Fruit fly (Drosophila melanogaster) whole organism, adult: Measurements from ENCODE around the gene FeCH.

ENCODE experiments used
- CG12768 ChIP-seq: fragments of 200-800 bp; sonication (Bioruptor generic); optimal IDR thresholded peaks from 2 replicates; lab custom pipeline; 2017; ENCODE audit warnings: missing biosample characterization, missing genetic modification characterization, mild to moderate bottlenecking, moderate library complexity, missing genetic modification reagents
- CG33017 ChIP-seq: fragments of 200-800 bp; sonication (Bioruptor generic); optimal IDR thresholded peaks from 2 replicates; lab custom pipeline; 2018; ENCODE audit warnings: missing biosample characterization, mild to moderate bottlenecking, missing genetic modification characterization, moderate library complexity
- CG5204 ChIP-seq: fragments of 200-800 bp; sonication (Bioruptor generic); optimal IDR thresholded peaks from 2 replicates; lab custom pipeline; 2016; ENCODE audit warnings: missing biosample characterization, missing genetic modification characterization
- Clk ChIP-seq: fragments of 200-800 bp; sonication (Bioruptor generic); optimal IDR thresholded peaks from 2 replicates; lab custom pipeline; 2017; ENCODE audit warnings: missing biosample characterization, missing genetic modification characterization
- bab1 ChIP-seq: fragments of 200-800 bp; sonication (Bioruptor generic); optimal IDR thresholded peaks from 3 replicates; lab custom pipeline; 2019; ENCODE audit warnings: missing biosample characterization, mild to moderate bottlenecking, missing genetic modification characterization, moderate library complexity
- cic ChIP-seq: fragments of 200-800 bp; sonication (Bioruptor generic); optimal IDR thresholded peaks from 2 replicates; lab custom pipeline; 2017; ENCODE audit warnings: missing biosample characterization, mild to moderate bottlenecking, missing genetic modification characterization, moderate library complexity
- kay ChIP-seq: fragments of 200-800 bp; sonication (Bioruptor generic); peaks from one replicate; lab custom pipeline; 2016; ENCODE audit warnings: missing biosample characterization, missing genetic modification characterization, borderline replicate concordance
- ovo ChIP-seq: fragments of 200-800 bp; sonication (Bioruptor generic); optimal IDR thresholded peaks from 2 replicates; lab custom pipeline; 2016; ENCODE audit warnings: missing biosample characterization, missing genetic modification characterization
- tj ChIP-seq: fragments of 200-800 bp; sonication (Bioruptor generic); optimal IDR thresholded peaks from 3 replicates; lab custom pipeline; 2017; ENCODE audit warnings: missing biosample characterization, mild to moderate bottlenecking, missing genetic modification characterization, moderate library complexity

dm6 chr3R:31808571-31808970, 3.5 kb downstream of the FeCH start:
- no peak for TF ChIP-seq ovo (GFP tag; lab: Kevin White, UChicago)
- TF ChIP-seq CG33017 (tag; lab: Kevin White, UChicago) = no peak
- no peak for TF ChIP-seq cic (GFP tag; lab: Kevin White, UChicago)
- no peak for TF ChIP-seq kay
- no peak for TF ChIP-seq Clk (GFP tag; lab: Kevin White, UChicago)
- TF ChIP-seq tj (GFP tag; lab: Kevin White, UChicago) = no peak
- TF ChIP-seq CG12768 (GFP tag; lab: Kevin White, UChicago) = no peak
- TF ChIP-seq bab1 (GFP tag; lab: Kevin White, UChicago) = no peak
- no peak for TF ChIP-seq CG5204
